Fruit fly (Drosophila melanogaster) whole organism, prepupa: ENCODE results near the gene CG34260.

Experiments
- CG10669 ChIP-seq: fragments of 200-800 bp; sonication (Bioruptor generic); optimal IDR thresholded peaks from 3 replicates; lab custom pipeline; 2018; ENCODE audit warnings: missing biosample characterization, mild to moderate bottlenecking, missing genetic modification characterization, moderate library complexity
- CG6276 ChIP-seq: fragments of 200-800 bp; sonication (Bioruptor generic); optimal IDR thresholded peaks from 2 replicates; lab custom pipeline; 2017; ENCODE audit warnings: missing biosample characterization, mild to moderate bottlenecking, missing genetic modification characterization
- CG6854 ChIP-seq: fragments of 200-800 bp; sonication (Bioruptor generic); optimal IDR thresholded peaks from 2 replicates; lab custom pipeline; 2017; ENCODE audit warnings: missing biosample characterization, mild to moderate bottlenecking, missing genetic modification characterization
- Hr39 ChIP-seq: fragments of 200-800 bp; sonication (Bioruptor generic); optimal IDR thresholded peaks from 2 replicates; lab custom pipeline; 2016; ENCODE audit warnings: missing biosample characterization, missing genetic modification characterization
- Lpt ChIP-seq: fragments of 200-800 bp; sonication (Bioruptor generic); optimal IDR thresholded peaks from 3 replicates; lab custom pipeline; 2016; ENCODE audit warnings: missing biosample characterization, missing genetic modification characterization
- OdsH ChIP-seq: fragments of 200-800 bp; sonication (Bioruptor generic); optimal IDR thresholded peaks from 3 replicates; lab custom pipeline; 2016; ENCODE audit warnings: missing biosample characterization, missing genetic modification characterization
- Sox102F ChIP-seq: fragments of 200-800 bp; sonication (Bioruptor generic); optimal IDR thresholded peaks from 2 replicates; lab custom pipeline; 2016; ENCODE audit warnings: missing biosample characterization, mild to moderate bottlenecking, missing genetic modification characterization
- eg ChIP-seq: fragments of 200-800 bp; sonication (Bioruptor generic); IDR thresholded peaks from 3 replicates; pipeline ENCODE4 v1.3.6; 2022; ENCODE audit warnings: missing biosample characterization, missing genetic modification characterization
- esn ChIP-seq: fragments of 200-800 bp; sonication (Bioruptor generic); optimal IDR thresholded peaks from 2 replicates; lab custom pipeline; 2016; ENCODE audit warnings: missing biosample characterization, mild to moderate bottlenecking, missing genetic modification characterization, moderate library complexity
- fkh ChIP-seq: fragments of 200-800 bp; sonication (Bioruptor generic); optimal IDR thresholded peaks from 3 replicates; lab custom pipeline; 2017; ENCODE audit warnings: missing biosample characterization, mild to moderate bottlenecking, missing genetic modification characterization, moderate library complexity
- lz ChIP-seq: fragments of 200-800 bp; sonication (Bioruptor generic); optimal IDR thresholded peaks from 3 replicates; lab custom pipeline; 2016; ENCODE audit warnings: missing biosample characterization, missing genetic modification characterization

- TF ChIP-seq Hr39 (GFP tag; lab: Kevin White, UChicago) (no peak), esn (GFP tag; lab: Kevin White, UChicago) (no peak), CG10669 (no peak), OdsH (GFP tag; lab: Kevin White, UChicago) (no peak), CG6854 (GFP tag; lab: Kevin White, UChicago) (no peak), CG6276 (GFP tag; lab: Kevin White, UChicago) (no peak), eg (GFP tag; lab: Robert Waterston, UW) (no peak), Lpt (GFP tag; lab: Kevin White, UChicago) (no peak), fkh (peak; percentile 24), Sox102F (no peak), lz (GFP tag; lab: Kevin White, UChicago) (no peak)
Observed at dm6 chr3L:20737346-20737745, 23.4 kb downstream of the CG34260 start.
